Worm (Caenorhabditis elegans) whole organism, L1 larva: Measurements from ENCODE around the gene ZK550.6.
A peak's percentile ranks its signal among the peaks of the same experiment; 100 is the strongest.

ENCODE experiments used
- C04F5.9 ChIP-seq: sonication (generic microtip); optimal IDR thresholded peaks from 2 replicates; lab custom pipeline; 2016; ENCODE audit warnings: missing genetic modification characterization, missing compliant biosample characterization
- C16A3.4 ChIP-seq: fragments of 150-350 bp; optimal IDR thresholded peaks from 2 replicates; lab custom pipeline; 2014; ENCODE audit warnings: missing biosample characterization, missing genetic modification characterization
- F16B12.6 ChIP-seq: fragments of 150-350 bp; optimal IDR thresholded peaks from 2 replicates; lab custom pipeline; 2014; ENCODE audit warnings: missing biosample characterization, missing genetic modification characterization
- Y116A8C.19 ChIP-seq: sonication (generic microtip); optimal IDR thresholded peaks from 2 replicates; lab custom pipeline; 2016; ENCODE audit warnings: missing compliant biosample characterization, missing genetic modification characterization, borderline replicate concordance
- aha-1 ChIP-seq: fragments of 150-350 bp; optimal IDR thresholded peaks from 2 replicates; lab custom pipeline; 2014; ENCODE audit warnings: missing biosample characterization, missing genetic modification characterization
- ama-1 ChIP-seq: fragments of 150-350 bp; optimal IDR thresholded peaks from 2 replicates; lab custom pipeline; 2014
- ceh-8 ChIP-seq: fragments of 200-800 bp; sonication (Bioruptor generic); optimal IDR thresholded peaks from 2 replicates; lab custom pipeline; 2018; ENCODE audit warnings: mild to moderate bottlenecking, missing genetic modification characterization, moderate library complexity, missing compliant biosample characterization
- ceh-90 ChIP-seq: sonication (generic microtip); optimal IDR thresholded peaks from 2 replicates; lab custom pipeline; 2016; ENCODE audit warnings: missing genetic modification characterization, missing compliant biosample characterization
- ces-1 ChIP-seq: fragments of 150-350 bp; optimal IDR thresholded peaks from 2 replicates; lab custom pipeline; 2014; ENCODE audit warnings: missing biosample characterization, missing genetic modification reagents, missing genetic modification characterization
- dpl-1 ChIP-seq, 3 experiments: fragments of 150-350 bp in 2 of 3; sonication (generic microtip) in 1 of 3; optimal IDR thresholded peaks; 2 replicates each; lab custom pipeline; 2014 to 2017; ENCODE audit warnings: missing biosample characterization in 3 of 3, missing genetic modification characterization in 3 of 3, missing genetic modification reagents in 3 of 3
- dsc-1 ChIP-seq: sonication (generic microtip); optimal IDR thresholded peaks from 2 replicates; lab custom pipeline; 2016; ENCODE audit warnings: mild to moderate bottlenecking, missing genetic modification characterization, missing compliant biosample characterization
- efl-1 ChIP-seq, 4 experiments: fragments of 150-350 bp; optimal IDR thresholded peaks in 3 of 4; peaks in 1 of 4; 1 replicate in 1 of 4; 2 replicates in 3 of 4; lab custom pipeline; 2014; ENCODE audit warnings: missing biosample characterization in 2 of 4, missing genetic modification characterization in 2 of 4, missing genetic modification reagents in 2 of 4
- efl-3 ChIP-seq: fragments of 200-800 bp; sonication (Bioruptor generic); optimal IDR thresholded peaks from 2 replicates; lab custom pipeline; 2018; ENCODE audit warnings: mild to moderate bottlenecking, missing genetic modification characterization, missing compliant biosample characterization
- egl-13 ChIP-seq: sonication (generic microtip); optimal IDR thresholded peaks from 2 replicates; lab custom pipeline; 2016; ENCODE audit warnings: missing genotype, missing genetic modification reagents, missing genetic modification characterization, missing compliant biosample characterization
- elt-2 ChIP-seq: sonication (generic microtip); optimal IDR thresholded peaks from 2 replicates; lab custom pipeline; 2016; ENCODE audit warnings: missing genetic modification characterization, mild to moderate bottlenecking, inconsistent platforms, missing compliant biosample characterization, missing genetic modification reagents
- ets-5 ChIP-seq: fragments of 200-800 bp; sonication (Bioruptor generic); IDR thresholded peaks from 2 replicates; pipeline ENCODE4 v1.3.6; 2022; ENCODE audit warnings: missing genetic modification characterization, missing compliant biosample characterization
- fkh-10 ChIP-seq: sonication (generic microtip); optimal IDR thresholded peaks from 2 replicates; lab custom pipeline; 2017; ENCODE audit warnings: missing biosample characterization, missing genetic modification reagents, missing genetic modification characterization
- fkh-4 ChIP-seq: sonication (generic microtip); optimal IDR thresholded peaks from 2 replicates; lab custom pipeline; 2016; ENCODE audit warnings: missing compliant biosample characterization, missing genetic modification characterization, borderline replicate concordance
- fkh-8 ChIP-seq: sonication (generic microtip); optimal IDR thresholded peaks from 2 replicates; lab custom pipeline; 2016; ENCODE audit warnings: mild to moderate bottlenecking, missing genetic modification characterization, missing compliant biosample characterization
- fos-1 ChIP-seq: fragments of 150-350 bp; optimal IDR thresholded peaks from 2 replicates; lab custom pipeline; 2014; ENCODE audit warnings: missing biosample characterization, missing genetic modification characterization
- grh-1 ChIP-seq: fragments of 200-800 bp; sonication (Bioruptor generic); IDR thresholded peaks from 2 replicates; pipeline ENCODE4 v1.3.6; 2022; ENCODE audit warnings: missing genetic modification reagents, missing genetic modification characterization, missing compliant biosample characterization
- hlh-17 ChIP-seq: fragments of 200-800 bp; sonication (Bioruptor generic); optimal IDR thresholded peaks from 2 replicates; lab custom pipeline; 2018; ENCODE audit warnings: missing genetic modification characterization, mild to moderate bottlenecking, missing compliant biosample characterization, moderate library complexity, borderline replicate concordance
- hlh-4 ChIP-seq: sonication (generic microtip); optimal IDR thresholded peaks from 2 replicates; lab custom pipeline; 2016; ENCODE audit warnings: mild to moderate bottlenecking, missing genetic modification characterization, missing compliant biosample characterization
- hpl-2 ChIP-seq: fragments of 150-350 bp; optimal IDR thresholded peaks from 2 replicates; lab custom pipeline; 2014; ENCODE audit warnings: missing biosample characterization, missing genetic modification reagents, missing genetic modification characterization
- irx-1 ChIP-seq: sonication (generic microtip); optimal IDR thresholded peaks from 2 replicates; lab custom pipeline; 2016; ENCODE audit warnings: missing genetic modification characterization, missing compliant biosample characterization
- lin-15B ChIP-seq: fragments of 150-350 bp; sonication (generic microtip); optimal IDR thresholded peaks from 3 replicates; lab custom pipeline; 2014; ENCODE audit warnings: missing biosample characterization, missing genetic modification characterization
- lin-35 ChIP-seq, 2 experiments: fragments of 150-350 bp; optimal IDR thresholded peaks; 2 replicates each; lab custom pipeline; 2014; ENCODE audit warnings: missing biosample characterization in 2 of 2, missing genetic modification characterization in 2 of 2, missing genetic modification reagents in 2 of 2
- mef-2 ChIP-seq: fragments of 150-350 bp; optimal IDR thresholded peaks from 2 replicates; lab custom pipeline; 2014; ENCODE audit warnings: missing biosample characterization, missing genetic modification characterization
- mep-1 ChIP-seq: fragments of 150-350 bp; optimal IDR thresholded peaks from 2 replicates; lab custom pipeline; 2014; ENCODE audit warnings: missing biosample characterization, missing genetic modification characterization
- nhr-11 ChIP-seq: fragments of 150-350 bp; optimal IDR thresholded peaks from 2 replicates; lab custom pipeline; 2014; ENCODE audit warnings: missing biosample characterization, missing genetic modification characterization
- nhr-12 ChIP-seq: sonication (generic microtip); optimal IDR thresholded peaks from 2 replicates; lab custom pipeline; 2017; ENCODE audit warnings: missing biosample characterization, missing genetic modification characterization
- nhr-19 ChIP-seq: fragments of 200-800 bp; sonication (Bioruptor generic); conservative IDR thresholded peaks from 2 replicates; pipeline ENCODE4 v1.3.6; 2022; ENCODE audit warnings: missing genetic modification characterization, missing compliant biosample characterization
- nhr-20 ChIP-seq: sonication (generic microtip); optimal IDR thresholded peaks from 2 replicates; lab custom pipeline; 2016; ENCODE audit warnings: mild to moderate bottlenecking, missing genetic modification characterization, missing compliant biosample characterization
- nhr-76 ChIP-seq: sonication (generic microtip); optimal IDR thresholded peaks from 2 replicates; lab custom pipeline; 2017; ENCODE audit warnings: missing biosample characterization, missing genetic modification characterization
- nhr-77 ChIP-seq: fragments of 150-350 bp; optimal IDR thresholded peaks from 2 replicates; lab custom pipeline; 2014; ENCODE audit warnings: missing biosample characterization, missing genetic modification characterization
- nhr-84 ChIP-seq: sonication (generic microtip); optimal IDR thresholded peaks from 2 replicates; lab custom pipeline; 2017; ENCODE audit warnings: missing biosample characterization, missing genetic modification characterization
- nhr-85 ChIP-seq: sonication (generic microtip); peaks from one replicate; lab custom pipeline; 2016; ENCODE audit warnings: missing genetic modification characterization, inconsistent platforms, missing compliant biosample characterization
- nhr-90 ChIP-seq: sonication (generic microtip); optimal IDR thresholded peaks from 2 replicates; lab custom pipeline; 2016; ENCODE audit warnings: mild to moderate bottlenecking, missing genetic modification characterization, missing compliant biosample characterization; ENCODE audit not compliant: poor library complexity
- pqm-1 ChIP-seq: sonication (generic microtip); optimal IDR thresholded peaks from 3 replicates; lab custom pipeline; 2017; ENCODE audit warnings: missing biosample characterization, missing genetic modification characterization
- rnt-1 ChIP-seq: sonication (generic microtip); optimal IDR thresholded peaks from 2 replicates; lab custom pipeline; 2016; ENCODE audit warnings: mild to moderate bottlenecking, missing genetic modification characterization, moderate library complexity, missing compliant biosample characterization
- snpc-4 ChIP-seq: fragments of 150-350 bp; optimal IDR thresholded peaks from 2 replicates; lab custom pipeline; 2014; ENCODE audit warnings: missing biosample characterization, missing genetic modification characterization
- sox-4 ChIP-seq: sonication (generic microtip); optimal IDR thresholded peaks from 2 replicates; lab custom pipeline; 2016; ENCODE audit warnings: missing genetic modification characterization, missing compliant biosample characterization
- tlp-1 ChIP-seq: fragments of 150-350 bp; optimal IDR thresholded peaks from 2 replicates; lab custom pipeline; 2014; ENCODE audit warnings: missing biosample characterization, missing genetic modification characterization
- unc-130 ChIP-seq: fragments of 150-350 bp; optimal IDR thresholded peaks from 2 replicates; lab custom pipeline; 2017; ENCODE audit warnings: missing biosample characterization, missing genetic modification characterization, inconsistent platforms
- unc-30 ChIP-seq: sonication (generic microtip); optimal IDR thresholded peaks from 2 replicates; lab custom pipeline; 2017; ENCODE audit warnings: missing biosample characterization, missing genetic modification characterization
- unc-62 ChIP-seq: fragments of 150-350 bp; optimal IDR thresholded peaks from 2 replicates; lab custom pipeline; 2014; ENCODE audit warnings: missing biosample characterization, missing genetic modification reagents, missing genetic modification characterization
- unc-86 ChIP-seq: sonication (generic microtip); optimal IDR thresholded peaks from 2 replicates; lab custom pipeline; 2016; ENCODE audit warnings: missing genetic modification characterization, missing compliant biosample characterization
- unc-98 ChIP-seq: fragments of 200-800 bp; sonication (Bioruptor generic); IDR thresholded peaks from 2 replicates; pipeline ENCODE4 v1.3.6; 2022; ENCODE audit warnings: missing genetic modification characterization, missing compliant biosample characterization
- vab-15 ChIP-seq: sonication (generic microtip); optimal IDR thresholded peaks from 2 replicates; lab custom pipeline; 2017; ENCODE audit warnings: missing genotype, mild to moderate bottlenecking, missing genetic modification characterization, missing compliant biosample characterization
- xbp-1 ChIP-seq: sonication (generic microtip); optimal IDR thresholded peaks from 2 replicates; lab custom pipeline; 2016; ENCODE audit warnings: missing genetic modification characterization, missing compliant biosample characterization
- zag-1 ChIP-seq: fragments of 150-350 bp; optimal IDR thresholded peaks from 2 replicates; lab custom pipeline; 2014; ENCODE audit warnings: missing biosample characterization, missing genetic modification characterization
- zip-4 ChIP-seq: fragments of 200-800 bp; sonication (Bioruptor generic); optimal IDR thresholded peaks from 2 replicates; lab custom pipeline; 2018; ENCODE audit warnings: mild to moderate bottlenecking, missing genetic modification characterization, moderate library complexity, missing compliant biosample characterization
- ztf-11 ChIP-seq, 2 experiments: sonication (generic microtip); optimal IDR thresholded peaks; 2 replicates each; lab custom pipeline; 2016 to 2017; ENCODE audit warnings: missing genetic modification characterization in 2 of 2, missing biosample characterization in 1 of 2, missing compliant biosample characterization in 1 of 2

The ZK550.6 gene

DNA sequence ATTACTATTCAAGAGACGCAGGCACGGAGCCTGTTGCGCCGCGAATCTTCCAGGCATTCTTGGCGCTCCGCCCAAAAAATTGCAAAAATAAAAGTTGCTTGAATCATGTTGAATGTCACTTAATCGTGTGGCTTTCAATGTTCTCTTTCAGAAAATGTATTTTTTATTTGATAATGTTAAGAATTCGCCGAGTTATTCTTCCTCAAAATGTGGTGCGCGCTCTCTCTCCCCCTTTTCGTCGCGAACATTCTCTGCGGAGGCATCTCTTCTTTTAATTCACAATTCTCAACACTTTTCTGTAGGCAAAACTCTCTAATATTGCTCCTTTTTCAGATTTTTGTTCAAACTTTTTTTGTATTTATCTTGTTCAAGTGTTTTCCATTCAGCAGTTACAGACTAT is 16.1 kb upstream of the ZK550.6 start:
- TF ChIP-seq nhr-11 (tag; lab: Kevin White, UChicago) (peak; percentile 96), ztf-11 (tag; optimal IDR thresholded peaks at IDR 0.05; lab: Kevin White, UChicago) (peak; percentile 59 to 96), mep-1 (tag; lab: Kevin White, UChicago) (peak; percentile 95), snpc-4 (tag; lab: Kevin White, UChicago) (peak; percentile 70), grh-1 (GFP tag; lab: Robert Waterston, UW) (peak; percentile 95), hlh-17 (GFP tag; lab: Kevin White, UChicago) (peak; percentile 23), unc-62 (GFP tag; lab: Kevin White, UChicago) (peak; percentile 37), C04F5.9 (peak; percentile 91), nhr-19 (GFP tag; lab: Robert Waterston, UW) (peak; percentile 96), dsc-1 (peak; percentile 99), dpl-1 (GFP tag; optimal IDR thresholded peaks at IDR 0.05; lab: Kevin White, UChicago) (peak; percentile 74 to 80 (median 77)), efl-3 (GFP tag; lab: Kevin White, UChicago) (peak; percentile 69), Y116A8C.19 (no peak), ama-1 (lab: Kevin White, UChicago) (peak; percentile 61), ets-5 (GFP tag; lab: Robert Waterston, UW) (no peak), hpl-2 (peak; percentile 94), zag-1 (peak; percentile 91), sox-4 (peak; percentile 93), nhr-85 (tag; lab: Kevin White, UChicago) (peak; percentile 99), unc-98 (peak; percentile 86), tlp-1 (tag; lab: Kevin White, UChicago) (no peak), nhr-12 (tag; lab: Kevin White, UChicago) (no peak), elt-2 (tag; lab: Kevin White, UChicago) (peak; percentile 76), mef-2 (tag; lab: Kevin White, UChicago) (peak; percentile 81), rnt-1 (peak; percentile 82), ceh-90 (tag; lab: Kevin White, UChicago) (peak; percentile 69), nhr-77 (peak; percentile 98), vab-15 (tag; lab: Kevin White, UChicago) (peak; percentile 94), hlh-4 (tag; lab: Kevin White, UChicago) (peak; percentile 72), irx-1 (tag; lab: Kevin White, UChicago) (peak; percentile 96), nhr-76 (tag; lab: Kevin White, UChicago) (peak; percentile 64), nhr-90 (tag; lab: Kevin White, UChicago) (peak; percentile 98), ces-1 (GFP tag; lab: Kevin White, UChicago) (peak; percentile 33), F16B12.6 (peak; percentile 49), fkh-4 (tag; lab: Kevin White, UChicago) (peak; percentile 86), zip-4 (GFP tag; lab: Kevin White, UChicago) (peak; percentile 95), fkh-10 (GFP tag; lab: Kevin White, UChicago) (peak; percentile 99), nhr-20 (tag; lab: Kevin White, UChicago) (peak; percentile 99), C16A3.4 (tag; lab: Kevin White, UChicago) (peak; percentile 96), lin-35 (GFP tag; optimal IDR thresholded peaks at IDR 0.05; lab: Kevin White, UChicago) (peak; percentile 83 to 90), nhr-84 (tag; lab: Kevin White, UChicago) (no peak), unc-30 (tag; lab: Kevin White, UChicago) (no peak), lin-15B (tag; lab: Kevin White, UChicago) (peak; percentile 71), unc-86 (tag; lab: Kevin White, UChicago) (peak; percentile 99), fkh-8 (tag; lab: Kevin White, UChicago) (peak; percentile 100), ceh-8 (peak; percentile 96), xbp-1 (tag; lab: Kevin White, UChicago) (peak; percentile 98), efl-1 (optimal IDR thresholded peaks at IDR 0.05; lab: Kevin White, UChicago) (peak; percentile 86 to 89), efl-1 (GFP tag; optimal IDR thresholded peaks at IDR 0.05 in 1 of 2; lab: Kevin White, UChicago) (peak; percentile 72 to 98), unc-130 (tag; lab: Kevin White, UChicago) (peak; percentile 91), fos-1 (tag; lab: Kevin White, UChicago) (peak; percentile 94), egl-13 (tag; lab: Kevin White, UChicago) (peak; percentile 99), aha-1 (peak; percentile 88), pqm-1 (tag; lab: Kevin White, UChicago) (peak; percentile 18)
